Worm (Caenorhabditis elegans): ENCODE results near the gene R02D5.1.

Gene R02D5.1

DNA sequence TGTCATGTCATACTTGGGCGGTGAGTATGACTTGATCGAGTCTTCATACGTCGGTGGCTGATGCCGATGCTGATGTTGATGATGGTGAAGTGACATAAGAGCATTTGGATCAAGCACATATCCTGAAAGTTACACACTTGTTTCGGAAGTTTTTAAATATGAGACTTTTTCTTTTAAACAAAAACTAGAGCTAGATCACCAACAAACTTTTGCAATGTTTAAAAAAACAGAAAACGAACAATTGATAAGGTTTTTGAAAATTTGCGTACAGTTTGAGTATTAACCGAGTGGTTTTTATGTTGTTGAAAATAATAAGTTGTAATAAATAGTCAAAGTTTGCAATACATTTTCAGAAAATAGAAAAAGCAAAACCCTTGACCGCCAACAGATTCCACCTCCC is 23.5 kb upstream of the R02D5.1 start, which contains the start of gene R02D5.4:
Gene R02D5.4 (minus strand): TSS at position 101 of the 400 bp plus-strand sequence.
- TF ChIP-seq unc-62 (GFP tag; optimal IDR thresholded peaks at IDR 0.05) = no peak

DNA sequence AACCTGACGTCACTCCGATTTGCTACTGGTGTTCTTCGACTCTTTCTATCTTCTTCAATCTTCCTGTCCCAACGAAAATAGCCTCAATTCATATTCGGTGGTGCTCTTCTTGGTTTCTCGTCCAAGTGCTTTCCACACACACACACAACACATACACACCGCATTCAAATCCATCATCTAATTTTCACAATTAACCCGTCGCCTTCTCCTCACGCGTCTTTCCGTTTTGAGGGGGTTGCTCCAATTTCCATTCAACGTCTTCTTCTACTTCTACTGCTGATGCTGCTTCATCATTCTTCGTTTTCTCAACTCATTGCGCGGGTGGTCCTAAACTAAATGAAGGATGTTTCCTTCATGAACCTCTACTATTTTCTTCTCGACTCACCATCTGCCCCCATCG is 17.0 kb upstream of the R02D5.1 start:
- TF ChIP-seq unc-62 (GFP tag; optimal IDR thresholded peaks at IDR 0.05) = no peak

DNA sequence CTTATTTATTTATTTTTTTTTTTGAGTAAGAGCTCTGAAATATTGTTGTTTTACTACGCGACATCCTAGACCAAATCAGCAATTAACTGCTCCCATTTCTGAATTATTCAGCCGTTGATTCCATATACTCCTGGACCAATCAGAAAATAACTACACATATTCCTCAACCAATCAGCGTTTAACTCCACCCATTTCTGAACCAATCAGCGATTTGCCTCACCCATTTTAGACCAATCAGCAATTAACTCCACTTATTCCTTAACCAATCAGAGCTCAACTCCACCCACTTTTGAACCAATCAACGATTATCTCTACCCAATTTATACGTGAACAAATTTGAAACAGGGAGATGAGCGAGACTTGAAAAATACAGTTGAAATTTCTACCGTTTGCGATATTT is 14.4 kb upstream of the R02D5.1 start:
- no peak for TF ChIP-seq unc-62 (GFP tag; optimal IDR thresholded peaks at IDR 0.05)

DNA sequence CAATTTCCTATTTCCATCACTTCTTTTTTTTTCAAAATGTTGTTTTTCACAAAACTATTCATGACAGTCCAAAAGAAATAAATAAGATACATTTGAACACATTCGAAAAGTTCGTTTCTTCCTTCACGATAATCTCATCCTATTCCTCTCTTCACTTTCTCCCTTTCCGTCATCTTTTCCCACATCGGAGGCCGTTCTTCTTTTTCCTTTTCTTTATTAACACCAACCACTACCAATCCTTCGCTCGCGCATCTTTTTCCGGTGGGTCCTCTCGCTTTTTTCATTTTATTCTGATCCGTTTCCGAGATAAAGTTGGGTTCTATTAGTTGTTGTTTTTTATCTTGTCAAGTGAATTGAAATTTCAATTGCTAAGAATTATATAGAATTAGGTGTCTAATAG is 12.6 kb upstream of the R02D5.1 start:
- TF ChIP-seq unc-62 (GFP tag; optimal IDR thresholded peaks at IDR 0.05) = no peak

DNA sequence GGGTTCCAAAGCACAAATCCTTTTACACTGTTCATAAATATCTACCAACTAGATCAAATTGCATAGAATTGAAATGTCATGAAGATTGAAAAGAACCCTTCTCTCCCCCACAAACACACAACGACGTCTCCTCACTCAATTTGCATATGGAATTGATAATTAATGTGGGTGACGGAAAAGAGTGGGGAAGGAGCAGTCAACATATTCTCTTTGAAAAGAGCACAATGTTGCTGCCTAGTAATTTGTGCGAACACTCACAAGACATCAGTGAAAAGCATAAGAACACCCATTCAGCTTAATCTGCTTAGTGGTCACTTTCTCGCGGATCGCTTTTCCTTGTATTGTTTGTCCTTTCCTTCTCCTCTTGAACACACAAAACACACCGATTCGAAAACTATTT is 11.6 kb upstream of the R02D5.1 start:
- TF ChIP-seq unc-62 (GFP tag; optimal IDR thresholded peaks at IDR 0.05) = no peak

DNA sequence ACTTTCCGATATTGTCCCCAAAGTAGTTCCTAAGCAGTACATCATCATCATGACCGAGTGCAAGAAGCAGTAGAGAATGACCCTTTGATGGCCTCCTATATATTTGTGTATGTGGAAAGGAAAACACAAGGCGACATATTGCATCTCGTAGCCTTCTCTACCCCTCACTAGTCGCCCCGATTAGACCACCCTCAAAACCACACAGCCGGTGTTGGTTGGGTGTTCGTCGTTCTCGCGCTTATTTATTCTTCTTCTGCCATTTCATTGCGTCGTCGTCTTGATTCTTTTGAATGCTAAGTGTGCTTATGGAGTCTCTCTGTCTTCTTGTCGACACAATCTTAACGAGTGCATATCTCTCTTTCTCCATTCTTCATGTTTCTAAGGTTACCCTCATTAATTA is 9.8 kb upstream of the R02D5.1 start:
- TF ChIP-seq unc-62 (GFP tag; optimal IDR thresholded peaks at IDR 0.05) = no peak

DNA sequence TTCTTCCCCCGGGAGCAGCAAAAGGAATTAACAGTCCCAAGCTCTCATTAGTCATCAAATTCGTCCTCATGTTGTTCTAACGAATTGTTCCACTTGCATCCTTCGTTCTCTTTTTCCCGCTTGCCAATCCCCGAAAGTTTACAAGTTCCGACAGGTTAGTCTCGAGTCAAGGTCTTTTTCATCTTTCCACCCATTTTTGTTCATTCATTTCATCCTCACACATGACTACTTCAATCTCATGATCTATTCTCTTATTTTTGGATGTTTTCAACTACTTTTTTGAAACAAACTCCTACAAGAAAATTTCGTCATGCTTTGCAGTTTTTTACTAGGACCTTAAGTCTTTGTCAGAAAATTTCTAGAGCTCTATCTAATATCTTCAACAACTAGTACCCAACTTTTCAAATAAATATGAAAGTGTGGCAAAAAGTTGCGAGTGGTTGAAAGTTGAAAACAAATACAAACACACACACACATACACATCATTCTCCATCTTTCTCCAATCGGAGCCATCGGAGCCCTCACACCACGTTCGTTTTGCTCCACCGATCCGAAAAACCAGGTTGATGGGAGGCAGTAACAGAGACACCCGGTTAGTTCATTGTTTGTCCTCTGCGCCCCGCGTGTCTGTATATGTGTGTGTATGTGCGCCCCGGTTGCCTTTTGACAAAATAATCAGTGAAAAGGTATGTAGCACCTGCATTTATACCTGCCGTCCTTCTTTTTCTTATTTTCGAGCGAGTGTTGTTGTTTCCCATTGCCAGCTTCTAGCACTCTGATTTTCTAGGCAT is 8.8 kb upstream of the R02D5.1 start:
- TF ChIP-seq unc-62 (GFP tag; optimal IDR thresholded peaks at IDR 0.05) = no peak

DNA sequence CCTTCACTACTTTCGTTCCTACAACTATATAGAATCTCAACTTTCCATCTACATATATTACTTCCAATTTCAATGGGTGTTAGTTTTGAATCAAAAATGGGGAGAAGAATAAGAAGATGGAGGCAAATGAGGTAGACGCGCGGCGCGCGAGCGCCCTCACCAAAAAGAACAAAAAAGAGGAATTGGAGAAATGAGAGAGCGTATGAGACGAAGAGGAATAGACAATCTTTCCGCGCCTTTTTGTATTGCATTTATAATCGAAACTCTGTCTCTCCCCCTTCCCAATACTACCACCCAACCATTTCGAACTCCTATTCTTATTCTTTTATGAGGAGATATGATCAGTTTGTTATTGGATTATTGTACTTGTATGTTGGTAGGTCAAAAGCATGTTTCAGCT is 7.5 kb upstream of the R02D5.1 start:
- TF ChIP-seq unc-62 (GFP tag; optimal IDR thresholded peaks at IDR 0.05) = no peak

DNA sequence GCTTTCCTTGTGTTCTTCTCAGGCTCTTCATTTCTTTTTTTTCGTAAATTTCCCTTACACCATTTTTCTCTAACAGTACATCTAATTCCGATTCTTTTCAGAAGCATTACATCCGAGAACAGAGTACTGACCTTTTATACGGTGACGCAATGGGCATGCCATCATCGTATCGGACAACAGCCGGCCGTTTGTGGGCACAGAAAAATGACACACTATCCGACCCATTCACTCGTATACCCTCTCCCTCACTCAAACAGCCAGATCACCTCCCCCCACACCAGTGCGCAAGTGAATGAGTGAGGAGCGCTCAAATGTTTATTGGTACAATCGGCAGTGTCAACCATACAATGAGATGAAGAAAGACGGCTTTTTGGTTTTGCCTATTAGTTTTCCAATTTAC is 6.9 kb upstream of the R02D5.1 start, which contains the start of gene R02D5.24:
Gene R02D5.24 (plus strand): TSS at position 205 of the 400 bp plus-strand sequence.
- no peak for TF ChIP-seq unc-62 (GFP tag; optimal IDR thresholded peaks at IDR 0.05)

DNA sequence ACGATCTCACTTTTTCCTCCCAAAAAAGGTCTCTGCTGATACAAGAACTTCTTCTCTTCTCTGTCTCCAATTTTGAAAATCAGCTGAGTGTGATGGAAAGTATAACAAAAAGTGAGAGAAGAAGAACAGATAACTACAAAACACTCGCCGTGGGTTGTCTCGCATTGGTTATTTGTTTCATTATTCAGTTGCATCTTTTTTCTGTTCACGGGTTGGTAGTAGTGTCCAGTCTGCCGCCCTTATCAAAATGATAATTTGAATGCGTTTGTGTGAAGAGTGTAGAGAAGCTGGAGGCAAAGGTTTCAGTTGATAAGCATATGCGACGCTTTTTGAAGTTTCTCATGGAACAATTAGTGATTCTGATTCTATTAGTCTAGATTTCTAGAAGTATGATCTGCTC is 5.0 kb upstream of the R02D5.1 start:
- TF ChIP-seq unc-62 (GFP tag; optimal IDR thresholded peaks at IDR 0.05) = no peak

DNA sequence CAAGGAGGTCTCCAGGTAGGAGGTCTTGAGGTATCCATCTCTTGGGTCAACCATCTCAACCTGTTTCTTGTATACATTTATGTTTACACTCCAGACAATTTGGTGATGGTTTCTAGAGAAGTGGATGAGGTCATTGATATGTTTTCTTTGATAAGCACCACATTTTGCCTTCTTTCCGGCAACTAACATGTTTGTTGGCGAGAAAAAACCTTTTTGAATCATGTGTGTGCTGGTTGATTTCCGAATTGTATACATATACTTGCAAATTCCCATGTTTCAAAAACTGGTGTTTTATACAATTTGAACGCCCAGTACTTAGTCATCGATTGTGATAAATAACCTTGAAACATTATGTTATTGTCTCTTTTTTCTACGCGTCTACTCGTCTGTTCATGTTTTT is 3.9 kb upstream of the R02D5.1 start:
- TF ChIP-seq unc-62 (GFP tag; optimal IDR thresholded peaks at IDR 0.05) = no peak

DNA sequence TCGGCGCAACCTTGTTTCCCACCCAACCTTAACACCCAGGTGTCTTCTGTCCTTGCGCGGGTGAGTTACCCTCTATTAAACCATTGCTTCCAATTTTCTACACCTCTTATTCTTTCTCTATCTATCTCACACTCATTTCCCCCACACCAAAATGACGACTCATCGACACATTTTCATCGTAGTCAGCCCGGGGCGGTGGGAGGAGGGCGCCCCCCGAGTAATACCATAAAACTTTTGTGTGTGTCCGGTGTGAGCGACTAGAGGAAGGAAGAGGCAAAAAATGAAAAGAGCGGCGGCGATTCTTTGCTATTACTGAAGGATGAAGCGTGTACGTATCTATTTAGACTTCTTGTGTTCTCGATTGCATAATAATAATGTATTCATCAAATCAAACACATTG is 3.3 kb upstream of the R02D5.1 start:
- TF ChIP-seq unc-62 (GFP tag; optimal IDR thresholded peaks at IDR 0.05) = no peak

DNA sequence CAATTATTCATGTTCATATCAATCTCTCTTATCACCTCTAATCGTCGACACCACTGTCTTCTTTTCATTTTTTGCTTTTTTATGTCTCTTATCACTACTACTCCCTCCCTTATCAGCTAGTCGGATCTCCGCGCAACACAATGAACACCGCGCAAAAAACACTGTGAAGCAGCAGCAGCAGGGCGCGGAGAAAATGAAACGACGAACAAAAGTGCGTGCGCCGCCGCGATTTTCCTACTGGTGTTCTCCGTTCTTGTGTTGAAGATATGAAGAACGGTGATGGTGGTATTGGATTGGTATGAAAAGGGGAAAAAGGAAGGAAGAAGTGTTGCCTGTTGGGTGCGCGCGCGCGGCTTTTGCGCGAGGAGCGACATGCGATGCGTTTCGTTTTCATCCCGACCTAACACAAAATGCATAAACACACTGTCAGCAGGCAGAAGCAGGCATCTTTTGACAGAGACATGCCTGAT is 2.3 kb upstream of the R02D5.1 start:
- no peak for TF ChIP-seq unc-62 (GFP tag; optimal IDR thresholded peaks at IDR 0.05)

DNA sequence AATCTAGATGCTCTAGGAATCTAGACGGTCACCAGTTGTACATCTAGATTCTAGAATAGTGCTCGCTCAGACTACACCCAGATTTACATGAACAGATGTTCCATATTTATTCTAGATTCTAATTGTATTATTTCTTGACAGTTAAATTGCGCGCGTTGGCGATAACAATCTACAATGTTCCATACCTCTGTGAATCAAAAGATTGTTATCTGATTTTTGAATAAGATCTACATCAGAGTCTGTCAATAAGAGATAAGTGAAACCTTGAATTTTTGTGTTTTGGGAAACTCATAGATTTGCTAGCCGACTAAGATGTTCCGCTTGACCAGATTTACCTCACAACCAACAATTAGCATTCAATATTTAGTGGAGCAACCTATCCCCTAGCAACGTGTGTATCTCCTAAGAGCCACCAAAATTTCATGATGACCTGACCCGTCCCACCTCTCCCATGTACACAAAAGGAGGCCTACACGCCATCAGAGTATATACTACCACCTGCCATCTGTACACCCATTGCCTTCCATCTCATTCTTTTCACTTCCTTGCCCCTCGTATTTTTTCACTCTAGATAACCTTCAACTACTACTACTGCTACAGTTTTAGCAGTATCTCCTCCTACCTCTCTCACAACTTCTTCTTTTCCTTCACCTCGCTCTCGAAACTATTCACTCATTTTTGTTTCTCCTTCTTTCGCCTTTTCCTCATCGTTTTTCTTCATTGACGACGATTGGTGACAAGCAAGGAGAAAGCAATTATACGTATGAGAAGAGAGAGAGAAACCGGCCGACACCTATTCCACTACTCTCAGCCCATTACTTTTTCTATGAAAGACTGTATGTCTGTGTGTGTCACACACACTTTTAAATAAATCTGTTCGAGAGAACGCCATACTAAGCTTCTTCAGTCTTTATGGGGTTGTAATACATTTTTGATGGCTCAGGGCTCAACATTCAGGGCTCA is 1.1 kb upstream of the R02D5.1 start:
- TF ChIP-seq unc-62 (GFP tag; optimal IDR thresholded peaks at IDR 0.05) = no peak

DNA sequence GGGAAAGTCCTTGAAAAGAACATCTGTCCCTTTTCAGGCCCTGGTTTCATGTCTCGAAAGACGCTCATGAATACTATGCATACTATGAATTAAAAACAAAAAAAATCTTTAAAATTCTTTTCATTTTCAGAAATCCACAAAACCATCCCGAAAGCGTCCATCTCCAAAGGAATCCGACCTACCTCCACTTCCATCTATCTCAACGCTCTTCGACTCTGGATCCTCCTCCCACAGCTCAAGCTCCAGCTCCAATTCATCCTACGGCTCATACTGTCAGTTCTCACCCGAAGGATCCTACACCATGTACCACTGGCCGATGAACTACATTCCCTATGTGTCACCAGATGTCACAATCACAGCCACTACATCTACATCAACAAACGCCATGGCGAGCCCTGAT is 507 bp downstream of the R02D5.1 start:
- TF ChIP-seq unc-62 (GFP tag; optimal IDR thresholded peaks at IDR 0.05) = no peak

DNA sequence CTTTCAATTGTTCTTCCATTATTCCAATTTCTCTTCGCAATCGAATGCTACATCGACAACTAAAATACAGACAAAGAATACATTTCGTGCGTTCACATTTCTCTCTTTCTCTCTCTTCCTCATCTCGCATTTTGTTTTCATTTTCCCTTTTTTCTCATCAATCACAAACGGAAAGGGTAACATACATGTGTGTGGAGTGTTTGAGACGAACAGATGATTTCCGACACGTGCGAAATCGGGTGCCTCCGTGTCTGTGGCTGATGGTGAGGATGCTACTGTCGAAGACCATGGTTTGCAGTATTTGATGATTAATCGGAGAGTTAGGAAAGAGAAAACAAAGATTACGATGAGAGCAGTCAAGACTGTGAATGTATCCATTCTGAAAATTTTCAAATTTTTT is 2.7 kb downstream of the R02D5.1 start, which contains the start of gene R02D5.9:
Gene R02D5.9 (minus strand): TSS at position 378 of the 400 bp plus-strand sequence.
- no peak for TF ChIP-seq unc-62 (GFP tag; optimal IDR thresholded peaks at IDR 0.05)

Measured in whole organism, dauer.